Fruit fly (Drosophila melanogaster): ENCODE data around the gene egh.

Gene egh

dm6 chrX:2619651-2620050 lies 31.3 kb downstream of the egh start, which contains the start of the genes Tsp3A and Seipin (continued):
- peak; percentile 87 for TF ChIP-seq CG3919 (GFP tag; optimal IDR thresholded peaks at IDR 0.05)
- peak; percentile 88 for TF ChIP-seq topi (GFP tag; optimal IDR thresholded peaks at IDR 0.05)
- TF ChIP-seq CG8632 (GFP tag; optimal IDR thresholded peaks at IDR 0.05), result peak; percentile 72
- no peak for TF ChIP-seq Blimp-1 (GFP tag; optimal IDR thresholded peaks at IDR 0.05)
- TF ChIP-seq Sox14 (GFP tag; optimal IDR thresholded peaks at IDR 0.05), result peak; percentile 90
- TF ChIP-seq CG15336 (GFP tag; IDR thresholded peaks at IDR 0.05), result peak; percentile 83
- TF ChIP-seq CG1621 (tag; optimal IDR thresholded peaks at IDR 0.05), result peak; percentile 82
- TF ChIP-seq Eip93F (GFP tag; optimal IDR thresholded peaks at IDR 0.05), result peak; percentile 57
- TF ChIP-seq CG32006 (GFP tag; optimal IDR thresholded peaks at IDR 0.05), result peak; percentile 79
- peak; percentile 74 for TF ChIP-seq Lpt (GFP tag; optimal IDR thresholded peaks at IDR 0.05)
- TF ChIP-seq OdsH (GFP tag; optimal IDR thresholded peaks at IDR 0.05), result peak; percentile 75
- TF ChIP-seq CG4318 (GFP tag; optimal IDR thresholded peaks at IDR 0.05), result no peak
- TF ChIP-seq salr (GFP tag; optimal IDR thresholded peaks at IDR 0.05), result peak in 1 of 2 experiments; percentile 70
- peak; percentile 81 for TF ChIP-seq CG6792 (GFP tag; optimal IDR thresholded peaks at IDR 0.05)
- no peak for TF ChIP-seq CG7368 (GFP tag; optimal IDR thresholded peaks at IDR 0.05)
- TF ChIP-seq CG11294 (GFP tag; IDR thresholded peaks at IDR 0.05), result peak; percentile 81
- peak; percentile 98 for TF ChIP-seq svp (GFP tag)
- peak; percentile 78 for TF ChIP-seq CG31627 (GFP tag; optimal IDR thresholded peaks at IDR 0.05)
- no peak for TF ChIP-seq Hr38 (GFP tag; optimal IDR thresholded peaks at IDR 0.05)
- TF ChIP-seq fkh (GFP tag; optimal IDR thresholded peaks at IDR 0.05), result no peak
- TF ChIP-seq eg (GFP tag; IDR thresholded peaks at IDR 0.05), result peak; percentile 95
- TF ChIP-seq cyc (GFP tag; optimal IDR thresholded peaks at IDR 0.05), result peak; percentile 81
- TF ChIP-seq CG11902 (GFP tag; optimal IDR thresholded peaks at IDR 0.05), result no peak
- TF ChIP-seq vri (GFP tag; optimal IDR thresholded peaks at IDR 0.05), result peak; percentile 93
- TF ChIP-seq Sox15 (GFP tag; optimal IDR thresholded peaks at IDR 0.05), result peak; percentile 60
- peak; percentile 85 for TF ChIP-seq esn (GFP tag; optimal IDR thresholded peaks at IDR 0.05)
- peak; percentile 76 for TF ChIP-seq spab (GFP tag; optimal IDR thresholded peaks at IDR 0.05)
- TF ChIP-seq CG11762 (GFP tag; optimal IDR thresholded peaks at IDR 0.05; ENCODE audit: insufficient read depth), result peak; percentile 75
- peak; percentile 86 for TF ChIP-seq CG9139 (GFP tag; optimal IDR thresholded peaks at IDR 0.05)
- TF ChIP-seq CG6163 (GFP tag; IDR thresholded peaks at IDR 0.05), result peak; percentile 94
- TF ChIP-seq Ets96B (tag; optimal IDR thresholded peaks at IDR 0.05), result peak; percentile 77
- peak; percentile 74 for TF ChIP-seq Gug (GFP tag; IDR thresholded peaks at IDR 0.05)
- TF ChIP-seq Sox102F (GFP tag; optimal IDR thresholded peaks at IDR 0.05), result no peak
- no peak for TF ChIP-seq CG10631 (GFP tag; optimal IDR thresholded peaks at IDR 0.05)
- TF ChIP-seq dac (GFP tag; optimal IDR thresholded peaks at IDR 0.05), result peak; percentile 74
- no peak for TF ChIP-seq Hr4 (GFP tag; optimal IDR thresholded peaks at IDR 0.05)
- peak; percentile 45 for TF ChIP-seq fd85E (GFP tag; optimal IDR thresholded peaks at IDR 0.05)
- peak; percentile 81 for TF ChIP-seq Hr39 (GFP tag; optimal IDR thresholded peaks at IDR 0.05)
- peak; percentile 45 for TF ChIP-seq fd59A (GFP tag; optimal IDR thresholded peaks at IDR 0.05)

dm6 chrX:2624525-2625006 lies 36.3 kb downstream of the egh start, which contains the start of the genes brv3 and Pi4KIIIalpha:
TSS of gene brv3 (minus strand) at chrX:2624575.
TSS of gene Pi4KIIIalpha (plus strand) at chrX:2624804.
- TF ChIP-seq Lpt (GFP tag; optimal IDR thresholded peaks at IDR 0.05), result no peak
- TF ChIP-seq CG6163 (GFP tag; IDR thresholded peaks at IDR 0.05), result 0 out of 3 replicates have a peak, but pooled peaks have one; percentile 26

DNA sequence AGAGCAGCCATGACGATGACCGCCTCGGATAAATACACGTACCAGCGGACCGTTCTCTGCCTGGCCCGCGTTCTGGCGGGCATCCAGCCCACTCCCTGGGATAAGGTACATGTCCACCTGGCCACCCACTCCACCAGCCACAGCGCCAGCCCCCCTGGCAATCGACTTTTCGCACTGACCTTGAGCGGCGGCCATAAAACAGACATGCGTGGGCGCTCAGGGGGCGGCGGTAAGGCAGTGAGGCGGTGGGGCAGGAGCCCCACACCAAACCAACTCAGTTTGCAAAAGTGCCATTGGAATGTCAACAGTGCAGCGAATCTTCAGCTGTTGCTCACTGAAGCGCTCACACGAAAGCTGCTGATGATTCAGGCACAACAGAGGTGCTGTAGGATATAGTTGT lies 36.7 kb downstream of the egh start:
- TF ChIP-seq CG6792 (GFP tag; optimal IDR thresholded peaks at IDR 0.05) (no peak), CG1621 (tag; optimal IDR thresholded peaks at IDR 0.05) (no peak)
